Worm (Caenorhabditis elegans): ENCODE measurements around the gene Y7A5A.9.

ce11 chrX:15826866-15827265, at the start of gene Y7A5A.9:
- no peak for TF ChIP-seq him-1 (tag; optimal IDR thresholded peaks at IDR 0.05)
- TF ChIP-seq W03F9.2 (tag; optimal IDR thresholded peaks at IDR 0.05) = no peak
- TF ChIP-seq dao-5 (tag; optimal IDR thresholded peaks at IDR 0.05) = no peak
